Worm (Caenorhabditis elegans) whole organism, L1 larva: ENCODE data around the gene sre-15.
A peak's percentile ranks its signal among the peaks of the same experiment; 100 is the strongest.

Experiments
- ama-1 ChIP-seq: fragments of 150-350 bp; optimal IDR thresholded peaks from 2 replicates; lab custom pipeline; 2014
- ces-1 ChIP-seq: fragments of 150-350 bp; optimal IDR thresholded peaks from 2 replicates; lab custom pipeline; 2014; ENCODE audit warnings: missing biosample characterization, missing genetic modification reagents, missing genetic modification characterization
- dpl-1 ChIP-seq, 3 experiments: fragments of 150-350 bp in 2 of 3; sonication (generic microtip) in 1 of 3; optimal IDR thresholded peaks; 2 replicates each; lab custom pipeline; 2014 to 2017; ENCODE audit warnings: missing biosample characterization in 3 of 3, missing genetic modification characterization in 3 of 3, missing genetic modification reagents in 3 of 3
- dsc-1 ChIP-seq: sonication (generic microtip); optimal IDR thresholded peaks from 2 replicates; lab custom pipeline; 2016; ENCODE audit warnings: mild to moderate bottlenecking, missing genetic modification characterization, missing compliant biosample characterization
- efl-1 ChIP-seq, 4 experiments: fragments of 150-350 bp; optimal IDR thresholded peaks in 3 of 4; peaks in 1 of 4; 1 replicate in 1 of 4; 2 replicates in 3 of 4; lab custom pipeline; 2014; ENCODE audit warnings: missing biosample characterization in 2 of 4, missing genetic modification characterization in 2 of 4, missing genetic modification reagents in 2 of 4
- mdl-1 ChIP-seq, 2 experiments: fragments of 150-350 bp; optimal IDR thresholded peaks; 2 replicates each; lab custom pipeline; 2014 to 2017; ENCODE audit warnings: missing biosample characterization in 2 of 2, missing genetic modification characterization in 2 of 2, inconsistent platforms in 1 of 2
- nhr-19 ChIP-seq: fragments of 200-800 bp; sonication (Bioruptor generic); conservative IDR thresholded peaks from 2 replicates; pipeline ENCODE4 v1.3.6; 2022; ENCODE audit warnings: missing genetic modification characterization, missing compliant biosample characterization
- snpc-4 ChIP-seq: fragments of 150-350 bp; optimal IDR thresholded peaks from 2 replicates; lab custom pipeline; 2014; ENCODE audit warnings: missing biosample characterization, missing genetic modification characterization
- tbx-2 ChIP-seq: sonication (generic microtip); optimal IDR thresholded peaks from 2 replicates; lab custom pipeline; 2016; ENCODE audit warnings: missing genetic modification characterization, missing compliant biosample characterization
- unc-86 ChIP-seq: sonication (generic microtip); optimal IDR thresholded peaks from 2 replicates; lab custom pipeline; 2016; ENCODE audit warnings: missing genetic modification characterization, missing compliant biosample characterization
- ztf-4 ChIP-seq: fragments of 150-350 bp; optimal IDR thresholded peaks from 2 replicates; lab custom pipeline; 2014; ENCODE audit warnings: missing biosample characterization, missing genetic modification characterization

ce11 chrIV:12215762-12216295 lies 28.8 kb downstream of the sre-15 start, which contains the start of gene phy-2:
- TF ChIP-seq mdl-1 (tag; optimal IDR thresholded peaks at IDR 0.05; lab: Kevin White, UChicago) (no peak), ces-1 (GFP tag; lab: Kevin White, UChicago) (no peak), ama-1 (lab: Kevin White, UChicago) (no peak), ztf-4 (tag; lab: Kevin White, UChicago) (no peak), dpl-1 (GFP tag; optimal IDR thresholded peaks at IDR 0.05; lab: Kevin White, UChicago) (no peak), unc-86 (tag; lab: Kevin White, UChicago) (no peak), dsc-1 (tag; lab: Kevin White, UChicago) (no peak), efl-1 (optimal IDR thresholded peaks at IDR 0.05; lab: Kevin White, UChicago) (no peak), efl-1 (GFP tag; optimal IDR thresholded peaks at IDR 0.05 in 1 of 2; lab: Kevin White, UChicago) (peak in 1 of 2 experiments; percentile 72), snpc-4 (tag; lab: Kevin White, UChicago) (no peak), nhr-19 (GFP tag; lab: Robert Waterston, UW) (no peak), tbx-2 (tag; lab: Kevin White, UChicago) (no peak)
